Fruit fly (Drosophila melanogaster) whole organism, embryonic: ENCODE results near the gene Ir94d.

Experiments
- Blimp-1 ChIP-seq: fragments of 200-800 bp; sonication (Bioruptor generic); optimal IDR thresholded peaks from 3 replicates; lab custom pipeline; 2018; ENCODE audit warnings: missing biosample characterization, missing genetic modification characterization, mild to moderate bottlenecking, moderate library complexity, missing genetic modification reagents
- CG13894 ChIP-seq: fragments of 200-800 bp; sonication (Bioruptor generic); optimal IDR thresholded peaks from 3 replicates; lab custom pipeline; 2018; ENCODE audit warnings: missing biosample characterization, mild to moderate bottlenecking, missing genetic modification characterization, moderate library complexity
- CG16813 ChIP-seq: fragments of 200-800 bp; sonication (Bioruptor generic); IDR thresholded peaks from 3 replicates; pipeline ENCODE4 v1.3.6; 2022; ENCODE audit warnings: missing biosample characterization, missing genetic modification characterization; ENCODE audit not compliant: partially characterized antibody
- CG7556 ChIP-seq: fragments of 200-800 bp; sonication (Bioruptor generic); optimal IDR thresholded peaks from 2 replicates; lab custom pipeline; 2017; ENCODE audit warnings: missing biosample characterization, mild to moderate bottlenecking, missing genetic modification characterization
- Dbx ChIP-seq: fragments of 200-800 bp; sonication (Bioruptor generic); IDR thresholded peaks from 3 replicates; pipeline ENCODE4 v1.3.6; 2022; ENCODE audit warnings: missing biosample characterization, missing genetic modification characterization
- HmgZ ChIP-seq: fragments of 200-800 bp; sonication (Bioruptor generic); optimal IDR thresholded peaks from 2 replicates; lab custom pipeline; 2018; ENCODE audit warnings: missing biosample characterization, mild to moderate bottlenecking, missing genetic modification characterization
- Rfx ChIP-seq: fragments of 200-800 bp; sonication (Bioruptor generic); IDR thresholded peaks from 2 replicates; pipeline ENCODE4 v1.3.6; 2022; ENCODE audit warnings: missing biosample characterization, missing genetic modification characterization
- knrl ChIP-seq: fragments of 200-800 bp; sonication (Bioruptor generic); IDR thresholded peaks from 3 replicates; pipeline ENCODE4 v1.3.6; 2022; ENCODE audit warnings: missing biosample characterization, missing genetic modification characterization; ENCODE audit not compliant: partially characterized antibody
- run ChIP-seq: fragments of 200-800 bp; sonication (Bioruptor generic); optimal IDR thresholded peaks from 3 replicates; lab custom pipeline; 2018; ENCODE audit warnings: missing biosample characterization, mild to moderate bottlenecking, missing genetic modification characterization
- sc ChIP-seq, 3 experiments: fragments of >200 bp in 2 of 3; fragments of 200-800 bp in 1 of 3; sonication (Bioruptor generic) in 1 of 3; optimal IDR thresholded peaks; 2 replicates in 2 of 3; 3 replicates in 1 of 3; lab custom pipeline; 2017; ENCODE audit warnings: mild to moderate bottlenecking in 1 of 3, missing biosample characterization in 1 of 3, missing genetic modification characterization in 1 of 3, missing genetic modification reagents in 1 of 3
- schlank ChIP-seq: fragments of 200-800 bp; sonication (Bioruptor generic); optimal IDR thresholded peaks from 2 replicates; lab custom pipeline; 2018; ENCODE audit warnings: missing biosample characterization, mild to moderate bottlenecking, missing genetic modification characterization
- sd ChIP-seq: fragments of 200-800 bp; sonication (Bioruptor generic); optimal IDR thresholded peaks from 3 replicates; lab custom pipeline; 2018; ENCODE audit warnings: missing biosample characterization, mild to moderate bottlenecking, missing genetic modification characterization, moderate library complexity
- trh ChIP-seq: fragments of 200-800 bp; sonication (Bioruptor generic); optimal IDR thresholded peaks from 2 replicates; lab custom pipeline; 2016; ENCODE audit warnings: missing biosample characterization, missing genetic modification characterization

dm6 chr3R:23388798-23389197 is 13.8 kb upstream of the Ir94d start, which contains the start of gene CG31515:
- TF ChIP-seq HmgZ (tag; lab: Kevin White, UChicago) (no peak), CG13894 (tag; lab: Kevin White, UChicago) (no peak), run (tag; lab: Kevin White, UChicago) (no peak), sc (optimal IDR thresholded peaks at IDR 0.05; lab: Kevin White, UChicago) (no peak), sc (GFP tag; optimal IDR thresholded peaks at IDR 0.05; lab: Kevin White, UChicago) (no peak), knrl (GFP tag; lab: Robert Waterston, UW) (no peak), CG7556 (GFP tag; lab: Kevin White, UChicago) (no peak), schlank (no peak), Rfx (GFP tag; lab: Robert Waterston, UW) (no peak), CG16813 (no peak), sd (no peak), Dbx (GFP tag; lab: Robert Waterston, UW) (no peak), trh (GFP tag; lab: Kevin White, UChicago) (no peak), Blimp-1 (GFP tag; lab: Kevin White, UChicago) (no peak)
